Worm (Caenorhabditis elegans): ENCODE results near the gene igcm-3.

igcm-3 gene

ce11 chrX:2667779-2668178 is 37.9 kb downstream of the igcm-3 start, which contains the start of gene C09B7.2:
Gene C09B7.2, plus strand, starts transcription at chrX:2668127.
- no peak for TF ChIP-seq nhr-76 (tag; optimal IDR thresholded peaks at IDR 0.05)
- TF ChIP-seq sea-2 (GFP tag; optimal IDR thresholded peaks at IDR 0.05): no peak
- TF ChIP-seq pqm-1 (tag; optimal IDR thresholded peaks at IDR 0.05): peak; percentile 72
- peak; percentile 56 for TF ChIP-seq nhr-25 (tag; optimal IDR thresholded peaks at IDR 0.05)
- peak; percentile 82 for TF ChIP-seq nfya-1 (tag; optimal IDR thresholded peaks at IDR 0.05; ENCODE audit: insufficient read depth)
- TF ChIP-seq mdl-1 (tag; optimal IDR thresholded peaks at IDR 0.05): peak; percentile 92
- TF ChIP-seq eor-1 (tag; optimal IDR thresholded peaks at IDR 0.05): no peak
- TF ChIP-seq pha-4 (tag; optimal IDR thresholded peaks at IDR 0.05): peak; percentile 96
- TF ChIP-seq tbx-2 (tag; optimal IDR thresholded peaks at IDR 0.05): no peak
- TF ChIP-seq mml-1 (tag; optimal IDR thresholded peaks at IDR 0.05): no peak
- peak; percentile 91 for TF ChIP-seq egl-5 (tag; optimal IDR thresholded peaks at IDR 0.05)
- no peak for TF ChIP-seq ama-1 (optimal IDR thresholded peaks at IDR 0.05)
- TF ChIP-seq elt-3 (tag; optimal IDR thresholded peaks at IDR 0.05): no peak
- no peak for TF ChIP-seq elt-1 (tag; optimal IDR thresholded peaks at IDR 0.05)
- peak; percentile 46 for TF ChIP-seq snpc-4 (tag; optimal IDR thresholded peaks at IDR 0.05)
- no peak for TF ChIP-seq nhr-11 (tag; optimal IDR thresholded peaks at IDR 0.05)
- TF ChIP-seq ceh-16 (tag; optimal IDR thresholded peaks at IDR 0.05): no peak
- TF ChIP-seq lin-15B (tag; optimal IDR thresholded peaks at IDR 0.05): no peak
- peak; percentile 73 for TF ChIP-seq nhr-23 (tag; optimal IDR thresholded peaks at IDR 0.05)
- TF ChIP-seq skn-1 (tag; optimal IDR thresholded peaks at IDR 0.05): no peak
- no peak for TF ChIP-seq fkh-2 (tag; optimal IDR thresholded peaks at IDR 0.05)
- TF ChIP-seq zag-1 (tag; optimal IDR thresholded peaks at IDR 0.05): no peak
- no peak for TF ChIP-seq ztf-4 (tag; optimal IDR thresholded peaks at IDR 0.05)
- peak; percentile 57 for TF ChIP-seq fkh-10 (GFP tag; optimal IDR thresholded peaks at IDR 0.05)
- no peak for TF ChIP-seq ceh-82 (tag; optimal IDR thresholded peaks at IDR 0.05)
- no peak for TF ChIP-seq ztf-11 (tag; optimal IDR thresholded peaks at IDR 0.05)
- no peak for TF ChIP-seq ceh-9 (tag; optimal IDR thresholded peaks at IDR 0.05)
- TF ChIP-seq jun-1 (tag; optimal IDR thresholded peaks at IDR 0.05): peak; percentile 55
- no peak for TF ChIP-seq nhr-12 (tag; optimal IDR thresholded peaks at IDR 0.05)
- no peak for TF ChIP-seq nhr-237 (tag; optimal IDR thresholded peaks at IDR 0.05)
- peak; percentile 47 for TF ChIP-seq lin-39 (tag; optimal IDR thresholded peaks at IDR 0.05)
- TF ChIP-seq nhr-77 (tag; optimal IDR thresholded peaks at IDR 0.05): no peak
- TF ChIP-seq ceh-28 (tag; optimal IDR thresholded peaks at IDR 0.05): peak; percentile 85
- peak; percentile 87 for TF ChIP-seq hmg-11 (tag; optimal IDR thresholded peaks at IDR 0.05)
- TF ChIP-seq R02D3.7 (tag; optimal IDR thresholded peaks at IDR 0.05): peak; percentile 16
- TF ChIP-seq nhr-43 (tag; optimal IDR thresholded peaks at IDR 0.05; ENCODE audit: poor library complexity, severe bottlenecking): peak; percentile 27
- TF ChIP-seq nhr-28 (tag; optimal IDR thresholded peaks at IDR 0.05): no peak
- no peak for TF ChIP-seq unc-62 (GFP tag; optimal IDR thresholded peaks at IDR 0.05)
- no peak for TF ChIP-seq nhr-67 (tag; optimal IDR thresholded peaks at IDR 0.05)
- peak; percentile 77 for TF ChIP-seq elt-2 (tag; optimal IDR thresholded peaks at IDR 0.05)
- TF ChIP-seq daf-12 (tag; optimal IDR thresholded peaks at IDR 0.05): no peak
- no peak for TF ChIP-seq aly-2 (tag; optimal IDR thresholded peaks at IDR 0.05)
- TF ChIP-seq fos-1 (tag; optimal IDR thresholded peaks at IDR 0.05): no peak
- TF ChIP-seq lsy-12 (tag; optimal IDR thresholded peaks at IDR 0.05): no peak
- TF ChIP-seq egl-27 (tag; optimal IDR thresholded peaks at IDR 0.05): peak; percentile 3
- TF ChIP-seq unc-39 (tag; optimal IDR thresholded peaks at IDR 0.05): no peak
- no peak for TF ChIP-seq ZK546.5 (tag; optimal IDR thresholded peaks at IDR 0.05)

ce11 chrX:2664273-2664672 is 41.4 kb downstream of the igcm-3 start, which contains the start of gene F54G2.1:
Gene F54G2.1, minus strand, starts transcription at chrX:2664373.
- TF ChIP-seq sea-2 (GFP tag; optimal IDR thresholded peaks at IDR 0.05) (no peak), ceh-28 (tag; optimal IDR thresholded peaks at IDR 0.05) (no peak), snpc-4 (tag; optimal IDR thresholded peaks at IDR 0.05) (no peak), zag-1 (tag; optimal IDR thresholded peaks at IDR 0.05) (no peak), mdl-1 (tag; optimal IDR thresholded peaks at IDR 0.05) (no peak), egl-27 (tag; optimal IDR thresholded peaks at IDR 0.05) (no peak), eor-1 (tag; optimal IDR thresholded peaks at IDR 0.05) (no peak), nhr-12 (tag; optimal IDR thresholded peaks at IDR 0.05) (no peak), nhr-25 (tag; optimal IDR thresholded peaks at IDR 0.05) (no peak), daf-12 (tag; optimal IDR thresholded peaks at IDR 0.05) (no peak), elt-2 (tag; optimal IDR thresholded peaks at IDR 0.05) (no peak), ztf-11 (tag; optimal IDR thresholded peaks at IDR 0.05) (no peak), lin-39 (tag; optimal IDR thresholded peaks at IDR 0.05) (no peak), hmg-11 (tag; optimal IDR thresholded peaks at IDR 0.05) (no peak), mml-1 (tag; optimal IDR thresholded peaks at IDR 0.05) (no peak), egl-5 (tag; optimal IDR thresholded peaks at IDR 0.05) (no peak)

Measured in whole organism, L3 larva.